Fruit fly (Drosophila melanogaster) S2 (cell line): ENCODE data around the gene CG14566.

Source experiments
- CG8478 ChIP-seq: fragments of >200 bp; optimal IDR thresholded peaks from 2 replicates; lab custom pipeline; 2018
- CTCF ChIP-seq, 2 experiments: fragments of >200 bp; optimal IDR thresholded peaks; 2 replicates each; lab custom pipeline; 2018

Gene CG14566

DNA sequence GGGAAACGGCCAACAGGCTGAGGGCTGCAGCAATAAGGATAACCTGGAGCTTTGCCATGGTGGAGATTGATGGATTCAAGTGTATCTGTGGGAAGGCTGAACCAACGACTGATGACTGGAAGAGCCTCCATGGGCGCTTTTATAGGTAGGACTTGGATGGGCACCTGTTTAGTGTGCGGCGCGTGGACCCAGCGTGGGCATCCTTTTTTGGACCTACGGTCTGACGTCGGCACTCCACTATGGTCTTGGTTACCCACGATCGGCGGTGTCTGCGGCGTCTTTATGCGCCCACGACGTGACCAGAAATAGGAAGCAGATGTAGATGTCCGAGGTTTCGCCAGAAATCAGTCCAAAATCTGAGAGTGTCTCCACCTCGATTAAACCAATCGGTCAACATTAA, at the start of gene CG14566:
Gene CG14566 (minus strand): TSS at position 101 of the 400 bp plus-strand sequence.
- no peak for TF ChIP-seq CG8478
- TF ChIP-seq CTCF (optimal IDR thresholded peaks at IDR 0.05; lab: Kevin White, UChicago): no peak

DNA sequence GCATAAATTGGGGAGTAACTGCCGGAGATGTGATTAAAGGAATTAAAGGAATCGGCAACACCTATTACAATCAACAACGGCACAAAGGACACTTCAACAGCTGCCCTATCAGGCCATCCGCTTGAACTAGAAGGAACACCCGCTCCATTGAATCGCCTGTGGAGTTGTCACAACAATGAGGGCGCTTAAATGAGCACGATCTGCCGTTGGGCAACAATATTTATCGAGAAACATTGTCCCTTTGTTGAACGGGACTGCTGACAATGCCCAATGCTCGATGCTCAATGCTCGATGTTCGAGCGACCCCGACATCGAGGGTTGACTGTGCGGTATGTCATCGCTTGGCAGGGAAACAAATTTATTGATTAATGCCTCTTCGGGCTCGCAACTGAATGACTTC, 47.8 kb upstream of the CG14566 start:
- no peak for TF ChIP-seq CG8478

DNA sequence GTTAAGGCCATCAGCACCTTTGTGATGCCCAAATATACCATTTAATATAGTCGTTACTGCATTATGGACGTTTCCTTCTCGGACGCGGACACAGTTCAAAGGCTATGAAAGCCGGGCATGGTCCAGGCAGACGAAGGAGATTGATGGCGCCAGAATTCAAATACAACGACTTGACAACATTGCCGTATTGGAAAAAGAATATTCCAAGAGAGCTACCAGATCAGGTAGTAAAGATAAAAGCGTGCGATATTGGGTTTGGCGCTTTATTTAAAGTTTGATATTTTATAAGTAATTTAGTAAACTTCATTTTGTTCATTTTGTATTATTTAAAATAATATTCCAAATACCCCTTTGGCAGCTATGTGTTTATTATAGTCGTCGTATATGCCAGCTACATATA, 33.7 kb upstream of the CG14566 start:
- no peak for TF ChIP-seq CTCF (optimal IDR thresholded peaks at IDR 0.05; lab: Kevin White, UChicago)
- TF ChIP-seq CG8478: no peak

DNA sequence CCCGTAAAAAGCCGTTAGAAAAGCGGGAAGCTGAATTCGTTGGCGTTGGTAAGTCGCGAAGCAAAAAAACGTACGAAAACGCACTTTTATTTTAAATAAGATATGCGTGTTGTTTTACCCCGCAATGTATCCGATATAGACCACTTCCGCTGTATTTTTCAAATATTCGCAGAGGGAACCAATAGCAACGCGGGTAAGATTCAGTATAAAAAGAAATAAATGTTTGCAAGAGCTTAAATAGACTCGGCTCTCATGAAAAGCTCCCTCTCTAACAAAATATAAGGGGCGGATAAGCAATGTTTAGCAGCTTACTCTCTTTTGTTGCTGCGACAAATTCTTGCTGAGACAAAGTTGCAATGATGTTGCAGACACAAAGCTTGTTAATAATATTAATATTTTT, 30.2 kb upstream of the CG14566 start, which contains the start of gene Syn1:
Gene Syn1 (minus strand): TSS at position 207 of the 400 bp plus-strand sequence.
- TF ChIP-seq CG8478 (no peak), CTCF (optimal IDR thresholded peaks at IDR 0.05; lab: Kevin White, UChicago) (no peak)

DNA sequence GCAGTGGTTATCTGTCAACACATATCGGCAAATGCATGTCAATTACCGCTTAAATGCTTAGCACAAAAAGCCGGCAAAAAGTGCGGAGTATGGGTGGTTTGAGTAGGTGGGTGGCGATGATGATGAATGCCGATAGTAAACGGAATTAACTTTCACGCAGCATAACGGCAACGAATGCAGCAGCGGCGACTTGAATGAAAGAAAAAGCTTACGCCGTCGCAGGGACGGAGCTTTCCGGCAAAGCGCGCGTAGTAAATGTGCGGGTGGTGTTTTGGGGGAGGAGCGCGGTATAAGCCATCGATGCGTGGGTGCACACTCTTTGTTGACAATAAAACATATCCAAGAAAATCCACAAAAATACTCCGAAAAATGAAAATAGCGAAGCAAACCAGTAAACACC, 29.4 kb upstream of the CG14566 start, which contains the start of gene CG7370:
Gene CG7370 (plus strand): TSS at position 301 of the 400 bp plus-strand sequence.
- no peak for TF ChIP-seq CTCF (optimal IDR thresholded peaks at IDR 0.05; lab: Kevin White, UChicago)

DNA sequence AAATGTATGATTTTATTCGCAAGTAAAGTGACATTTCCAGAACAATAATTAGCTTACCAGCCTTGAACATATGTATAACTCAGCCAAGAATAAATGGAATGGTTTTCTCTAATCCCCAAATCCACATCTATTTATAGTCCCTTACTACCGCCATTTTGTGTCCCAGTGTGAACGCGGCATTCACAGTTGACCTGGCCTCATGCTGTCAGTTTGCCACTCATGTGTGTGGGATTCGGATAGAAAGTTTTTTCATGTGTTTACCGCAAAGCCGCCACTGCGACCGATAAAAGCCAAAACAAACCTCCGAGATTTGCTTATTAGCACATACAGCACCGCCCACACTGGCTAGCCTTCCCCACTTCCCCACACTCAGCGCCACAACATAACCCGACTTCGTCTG, 25.8 kb upstream of the CG14566 start:
- TF ChIP-seq CG8478 (no peak), CTCF (optimal IDR thresholded peaks at IDR 0.05; lab: Kevin White, UChicago) (no peak)

DNA sequence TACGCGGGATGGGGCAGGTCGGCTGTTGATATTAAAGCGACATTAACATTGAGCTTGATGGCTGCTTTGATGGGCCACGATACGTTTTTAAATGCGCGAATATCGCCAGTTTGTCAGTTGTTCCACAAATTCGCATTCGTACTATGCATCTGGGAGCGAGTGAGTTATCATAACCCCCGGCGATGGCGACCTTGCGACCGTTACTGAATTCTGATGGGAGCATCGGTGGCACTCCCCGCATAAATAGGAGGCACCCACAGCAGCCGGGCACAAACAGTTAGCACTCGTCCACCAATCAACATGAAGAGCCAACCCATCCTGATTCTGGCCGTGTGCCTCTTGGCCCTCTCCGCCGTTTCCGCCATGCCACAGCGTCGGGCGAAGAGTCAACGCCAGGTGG, 16.7 kb upstream of the CG14566 start, which contains the start of gene CG14564:
Gene CG14564 (plus strand): TSS at position 301 of the 400 bp plus-strand sequence.
- TF ChIP-seq CG8478 (no peak), CTCF (optimal IDR thresholded peaks at IDR 0.05; lab: Kevin White, UChicago) (no peak)

DNA sequence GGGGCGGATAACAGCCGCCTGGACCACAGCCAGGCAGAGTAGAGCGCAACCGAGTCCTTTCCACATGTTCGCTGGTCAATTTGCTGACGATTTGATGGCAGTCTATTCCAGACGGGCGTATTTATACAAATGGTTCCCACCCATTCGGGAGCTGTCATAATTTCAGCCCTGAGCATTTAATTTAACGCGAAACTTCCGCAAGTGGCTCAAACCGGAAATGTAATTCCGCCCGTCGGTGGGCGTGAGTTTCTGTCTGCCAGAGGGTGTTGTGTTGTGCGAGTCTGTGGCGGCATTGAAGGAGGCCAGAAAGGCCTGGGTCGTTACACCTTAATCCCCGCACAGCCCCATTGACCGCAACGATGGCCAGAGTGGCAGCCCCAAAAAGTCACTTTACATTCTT, 4.1 kb upstream of the CG14566 start, which contains the start of gene CG14565:
Gene CG14565 (minus strand): TSS at position 101 of the 400 bp plus-strand sequence.
- TF ChIP-seq CTCF (optimal IDR thresholded peaks at IDR 0.05; lab: Kevin White, UChicago) (no peak), CG8478 (no peak)

DNA sequence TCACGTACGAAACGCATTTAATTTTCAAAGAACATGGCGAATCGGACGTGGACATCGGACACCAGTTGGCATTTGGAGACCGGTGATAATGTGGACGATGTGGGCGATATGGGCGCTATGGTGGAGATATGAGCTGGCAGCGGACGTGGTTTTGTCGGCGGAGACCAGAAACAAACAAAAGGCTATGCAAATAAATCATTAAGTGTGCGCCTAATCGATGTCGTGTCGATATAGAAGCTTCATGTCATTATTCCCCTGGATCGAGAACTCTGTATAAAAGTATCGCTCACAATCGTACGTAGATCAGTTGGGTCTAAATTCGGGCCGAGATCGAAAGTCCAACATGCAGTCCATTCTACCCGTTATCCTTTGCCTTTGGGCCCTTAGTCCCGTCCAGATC, 1.1 kb upstream of the CG14566 start, which contains the start of gene CG14572:
Gene CG14572 (plus strand): TSS at position 301 of the 400 bp plus-strand sequence.
- TF ChIP-seq CTCF (optimal IDR thresholded peaks at IDR 0.05; lab: Kevin White, UChicago) (no peak), CG8478 (no peak)

DNA sequence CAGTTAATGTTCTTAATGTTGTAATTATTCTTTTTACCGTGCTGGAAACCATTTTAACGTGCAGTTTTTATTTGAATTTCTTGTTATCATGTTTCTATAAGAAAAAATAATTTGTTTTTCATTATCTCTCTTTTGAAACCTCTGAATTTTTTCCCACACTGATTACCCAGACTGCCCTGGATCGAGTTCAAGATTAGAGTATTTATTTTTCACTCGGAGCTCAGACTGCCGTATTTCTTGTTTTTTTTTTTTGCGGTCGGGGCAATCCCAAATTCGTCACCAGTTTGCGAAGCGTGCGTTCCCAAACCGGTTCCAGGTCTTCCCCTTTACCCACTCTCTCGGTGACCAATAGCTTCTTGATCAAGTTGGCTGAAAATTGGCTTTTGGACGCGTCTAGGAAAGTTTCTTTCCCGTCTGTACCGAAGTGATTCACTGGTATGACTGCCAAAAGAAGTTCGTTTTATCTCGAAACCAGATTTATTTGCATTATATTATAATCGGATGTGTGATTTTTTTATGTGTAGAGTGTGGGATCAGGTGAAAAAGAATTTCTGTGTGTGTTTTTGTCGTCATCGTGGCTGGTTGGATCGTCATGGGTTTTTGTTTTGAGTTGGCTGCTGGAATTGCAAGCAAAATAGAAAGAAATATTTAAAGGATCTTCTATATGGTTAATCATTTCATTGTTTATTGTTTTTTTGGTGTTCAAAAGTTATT, 935 bp downstream of the CG14566 start:
- TF ChIP-seq CTCF (optimal IDR thresholded peaks at IDR 0.05; lab: Kevin White, UChicago) (no peak), CG8478 (no peak)

DNA sequence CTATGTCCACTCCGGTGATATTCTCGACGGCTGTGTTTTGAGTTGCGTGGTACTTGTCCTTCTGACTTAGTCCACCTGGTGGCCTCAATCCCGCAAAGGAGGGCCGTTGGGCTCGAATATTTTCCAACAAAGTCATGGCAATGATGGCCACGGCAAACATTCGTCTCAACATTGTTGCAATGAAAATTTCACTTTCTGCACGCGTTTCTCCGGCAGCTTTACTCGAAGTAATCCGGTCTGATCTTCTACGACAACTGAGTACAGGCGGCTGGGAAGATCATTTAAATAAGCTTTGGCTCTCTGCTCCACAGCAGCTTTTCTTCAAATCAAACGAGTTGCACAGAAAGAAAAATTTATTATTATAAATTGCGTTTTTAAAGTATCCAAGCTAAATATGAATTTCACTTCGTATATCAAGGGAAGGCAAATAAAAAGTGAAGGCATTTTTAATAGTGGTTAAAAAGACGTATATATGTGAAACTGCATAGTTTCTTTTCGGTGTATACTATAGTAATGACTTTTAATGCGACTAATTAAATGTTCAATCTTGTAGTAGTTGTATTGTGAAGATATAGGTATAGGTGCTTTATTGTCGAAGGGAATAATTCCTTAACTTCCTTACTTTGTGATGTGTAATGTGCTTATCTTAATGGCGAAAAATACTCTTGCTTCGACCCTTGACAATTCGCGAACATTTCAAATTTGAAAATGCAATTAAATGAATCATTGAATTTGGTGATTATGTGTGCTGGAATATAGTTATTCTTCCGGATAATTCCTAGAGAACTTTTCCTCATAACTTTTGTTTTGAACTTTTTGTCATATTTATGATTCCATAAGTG, 1.7 kb downstream of the CG14566 start, which contains the start of gene CG14567:
Gene CG14567 (minus strand): TSS at position 256 of the 842 bp plus-strand sequence.
- TF ChIP-seq CTCF (optimal IDR thresholded peaks at IDR 0.05; lab: Kevin White, UChicago) (no peak), CG8478 (no peak)

DNA sequence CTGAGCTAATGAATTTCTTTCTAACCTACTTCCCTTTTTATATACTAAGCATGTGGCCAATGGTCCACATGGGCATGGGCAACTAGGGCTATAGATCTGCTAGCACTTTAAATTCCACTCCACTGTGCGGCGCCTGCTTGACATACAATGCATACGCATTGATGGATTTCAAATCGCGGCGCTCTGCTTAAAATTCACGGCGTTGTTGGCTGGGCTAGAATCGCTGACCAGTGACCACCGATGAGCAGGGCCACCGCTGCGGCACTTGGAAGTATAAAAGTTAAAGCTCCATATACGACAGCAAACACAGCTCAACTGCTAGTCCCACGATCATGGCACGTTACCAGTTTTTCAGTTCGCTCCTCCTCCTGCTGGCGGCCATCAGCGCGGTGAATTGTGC, 6.3 kb downstream of the CG14566 start, which contains the start of gene CG14573:
Gene CG14573 (plus strand): TSS at position 301 of the 400 bp plus-strand sequence.
- TF ChIP-seq CG8478: no peak
- no peak for TF ChIP-seq CTCF (optimal IDR thresholded peaks at IDR 0.05; lab: Kevin White, UChicago)

DNA sequence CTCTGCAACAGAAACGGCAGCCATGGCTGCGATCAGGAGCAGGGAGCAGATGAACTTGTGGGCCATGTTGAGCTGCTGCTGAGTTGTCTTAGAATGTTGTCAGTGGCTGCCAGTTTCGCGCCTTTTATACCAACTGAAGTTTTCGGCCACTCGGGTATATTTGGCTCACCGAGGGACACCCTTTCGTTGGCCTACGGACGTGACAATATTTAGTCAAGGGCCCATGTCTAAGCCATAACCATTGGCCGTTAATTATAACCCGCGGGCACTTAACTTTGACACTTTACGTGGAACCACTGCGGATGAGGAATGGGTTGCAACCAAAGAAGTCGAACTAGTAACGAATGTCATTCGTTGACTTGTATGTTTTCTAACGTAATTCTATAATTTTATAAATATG, 6.7 kb downstream of the CG14566 start, which contains the start of gene CG14568:
Gene CG14568 (minus strand): TSS at position 101 of the 400 bp plus-strand sequence.
- TF ChIP-seq CTCF (optimal IDR thresholded peaks at IDR 0.05; lab: Kevin White, UChicago): no peak
- no peak for TF ChIP-seq CG8478

DNA sequence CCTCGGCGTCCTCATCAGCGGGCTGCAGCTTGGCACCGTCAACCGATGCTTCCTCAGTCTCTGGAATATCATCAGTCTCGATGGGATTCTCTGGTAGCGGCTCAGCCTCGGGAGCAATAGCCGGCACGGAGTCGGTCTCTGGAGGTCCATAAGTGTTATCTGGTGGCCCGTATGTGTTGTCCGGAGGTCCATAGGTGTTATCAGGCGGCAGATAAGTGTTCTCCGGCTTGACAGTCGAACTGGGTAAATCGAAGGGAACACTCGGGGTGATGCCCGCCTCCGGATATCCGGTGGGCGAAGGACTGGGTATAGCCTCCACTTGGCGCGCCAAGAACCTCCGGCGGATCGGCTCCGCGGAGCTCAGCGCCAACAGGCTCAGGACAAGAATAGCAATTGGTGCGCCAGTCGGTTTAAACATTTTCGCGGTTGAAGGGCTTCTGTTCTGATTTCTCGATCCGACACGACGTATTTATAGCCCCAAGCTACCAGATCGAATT, 9.0 kb downstream of the CG14566 start, which contains the start of gene CG14569:
Gene CG14569 (minus strand): TSS at position 447 of the 497 bp plus-strand sequence.
- TF ChIP-seq CTCF (optimal IDR thresholded peaks at IDR 0.05; lab: Kevin White, UChicago): no peak
- TF ChIP-seq CG8478: no peak

DNA sequence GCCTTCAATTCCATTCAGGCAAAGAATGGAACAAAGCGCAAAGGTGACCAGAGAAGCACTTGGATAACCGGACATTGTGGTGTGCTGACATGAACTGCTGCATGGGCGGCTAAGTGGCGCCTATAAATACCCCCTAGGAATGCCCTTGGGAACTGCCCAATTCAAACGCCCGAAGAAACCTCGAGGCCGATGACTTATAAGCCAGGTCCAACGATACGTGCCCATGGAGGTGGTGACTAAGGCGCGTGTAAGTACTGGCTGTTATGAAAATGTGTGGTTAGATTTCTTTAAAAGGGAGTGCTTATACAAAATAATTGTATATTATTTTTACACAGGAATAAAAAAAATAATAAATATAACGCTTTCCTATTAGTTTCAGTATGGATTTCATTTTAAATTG, 9.8 kb downstream of the CG14566 start, which contains the start of gene CG14570:
Gene CG14570 (minus strand): TSS at position 101 of the 400 bp plus-strand sequence.
- TF ChIP-seq CTCF (optimal IDR thresholded peaks at IDR 0.05; lab: Kevin White, UChicago) (no peak), CG8478 (no peak)
